Worm (Caenorhabditis elegans) whole organism, L2 larva: ENCODE results near the gene tmem-218.
A peak's percentile ranks its signal among the peaks of the same experiment; 100 is the strongest.

Source experiments
- C34F6.9 ChIP-seq: fragments of 150-350 bp; optimal IDR thresholded peaks from 2 replicates; lab custom pipeline; 2014; ENCODE audit warnings: missing biosample characterization, missing genetic modification characterization
- F13H6.1 ChIP-seq: sonication (generic microtip); optimal IDR thresholded peaks from 2 replicates; lab custom pipeline; 2016; ENCODE audit warnings: missing genetic modification characterization, missing compliant biosample characterization
- R02D3.7 ChIP-seq: fragments of 150-350 bp; optimal IDR thresholded peaks from 2 replicates; lab custom pipeline; 2014; ENCODE audit warnings: missing biosample characterization, missing genetic modification characterization
- Y55F3AM.14 ChIP-seq: fragments of 200-800 bp; sonication (Bioruptor generic); optimal IDR thresholded peaks from 2 replicates; lab custom pipeline; 2018; ENCODE audit warnings: mild to moderate bottlenecking, missing genetic modification characterization, missing compliant biosample characterization
- alr-1 ChIP-seq: fragments of 150-350 bp; optimal IDR thresholded peaks from 2 replicates; lab custom pipeline; 2014; ENCODE audit warnings: missing biosample characterization, missing genetic modification characterization
- aly-2 ChIP-seq: fragments of 150-350 bp; optimal IDR thresholded peaks from 2 replicates; lab custom pipeline; 2014; ENCODE audit warnings: missing biosample characterization, missing genetic modification characterization
- ama-1 ChIP-seq: fragments of 150-350 bp; optimal IDR thresholded peaks from 2 replicates; lab custom pipeline; 2018; ENCODE audit warnings: inconsistent platforms
- ceh-16 ChIP-seq: fragments of 150-350 bp; optimal IDR thresholded peaks from 2 replicates; lab custom pipeline; 2014; ENCODE audit warnings: missing biosample characterization, missing genetic modification characterization
- ceh-82 ChIP-seq: fragments of 150-350 bp; optimal IDR thresholded peaks from 2 replicates; lab custom pipeline; 2014; ENCODE audit warnings: missing biosample characterization, missing genetic modification characterization
- crh-2 ChIP-seq: sonication (generic microtip); optimal IDR thresholded peaks from 2 replicates; lab custom pipeline; 2017; ENCODE audit warnings: missing biosample characterization, missing genetic modification characterization
- egl-27 ChIP-seq: sonication (generic microtip); optimal IDR thresholded peaks from 3 replicates; lab custom pipeline; 2017; ENCODE audit warnings: missing biosample characterization, missing genetic modification reagents, missing genetic modification characterization
- elt-1 ChIP-seq: fragments of 150-350 bp; optimal IDR thresholded peaks from 2 replicates; lab custom pipeline; 2014; ENCODE audit warnings: missing biosample characterization, missing genetic modification characterization
- elt-3 ChIP-seq: sonication (generic microtip); optimal IDR thresholded peaks from 2 replicates; lab custom pipeline; 2017; ENCODE audit warnings: missing biosample characterization, missing genetic modification characterization
- lin-11 ChIP-seq: fragments of 150-350 bp; sonication (generic microtip); optimal IDR thresholded peaks from 2 replicates; lab custom pipeline; 2014; ENCODE audit warnings: missing biosample characterization, missing genetic modification characterization, inconsistent platforms, mixed read lengths
- lin-13 ChIP-seq: fragments of 150-350 bp; optimal IDR thresholded peaks from 2 replicates; lab custom pipeline; 2014; ENCODE audit warnings: missing biosample characterization, missing genetic modification reagents, missing genetic modification characterization
- lsy-2 ChIP-seq, 2 experiments: fragments of 150-350 bp in 1 of 2; sonication (generic microtip) in 1 of 2; optimal IDR thresholded peaks; 2 replicates each; lab custom pipeline; 2014 to 2017; ENCODE audit warnings: missing biosample characterization in 2 of 2, missing genetic modification characterization in 2 of 2
- mbf-1 ChIP-seq: sonication (generic microtip); optimal IDR thresholded peaks from 2 replicates; lab custom pipeline; 2017; ENCODE audit warnings: missing biosample characterization, missing genetic modification characterization
- mdl-1 ChIP-seq, 2 experiments: fragments of 150-350 bp in 1 of 2; sonication (generic microtip) in 1 of 2; optimal IDR thresholded peaks; 2 replicates each; lab custom pipeline; 2017; ENCODE audit warnings: missing biosample characterization in 2 of 2, missing genetic modification characterization in 2 of 2
- nhr-11 ChIP-seq: fragments of 150-350 bp; optimal IDR thresholded peaks from 2 replicates; lab custom pipeline; 2014; ENCODE audit warnings: missing biosample characterization, missing genetic modification characterization
- nhr-12 ChIP-seq: fragments of 150-350 bp; optimal IDR thresholded peaks from 2 replicates; lab custom pipeline; 2014; ENCODE audit warnings: missing biosample characterization, missing genetic modification characterization
- nhr-129 ChIP-seq: fragments of 150-350 bp; optimal IDR thresholded peaks from 2 replicates; lab custom pipeline; 2014; ENCODE audit warnings: missing biosample characterization, missing genetic modification characterization
- nhr-21 ChIP-seq: fragments of 150-350 bp; optimal IDR thresholded peaks from 2 replicates; lab custom pipeline; 2014; ENCODE audit warnings: missing biosample characterization, missing genetic modification characterization
- nhr-23 ChIP-seq: fragments of 150-350 bp; optimal IDR thresholded peaks from 2 replicates; lab custom pipeline; 2014; ENCODE audit warnings: missing biosample characterization, missing genetic modification reagents, missing genetic modification characterization
- nhr-237 ChIP-seq: fragments of 150-350 bp; optimal IDR thresholded peaks from 2 replicates; lab custom pipeline; 2014; ENCODE audit warnings: missing biosample characterization, missing genetic modification characterization
- nhr-25 ChIP-seq: fragments of 150-350 bp; sonication (generic microtip); optimal IDR thresholded peaks from 3 replicates; lab custom pipeline; 2014; ENCODE audit warnings: missing biosample characterization, missing genetic modification characterization
- nhr-77 ChIP-seq: fragments of 150-350 bp; optimal IDR thresholded peaks from 2 replicates; lab custom pipeline; 2014; ENCODE audit warnings: missing biosample characterization, missing genetic modification characterization
- sem-4 ChIP-seq: fragments of 150-350 bp; optimal IDR thresholded peaks from 2 replicates; lab custom pipeline; 2014; ENCODE audit warnings: missing biosample characterization, missing genetic modification reagents, missing genetic modification characterization
- skn-1 ChIP-seq: sonication (generic microtip); optimal IDR thresholded peaks from 2 replicates; lab custom pipeline; 2017; ENCODE audit warnings: missing biosample characterization, missing genetic modification characterization
- sma-3 ChIP-seq: sonication (generic microtip); optimal IDR thresholded peaks from 2 replicates; lab custom pipeline; 2016; ENCODE audit warnings: missing genetic modification reagents, missing genetic modification characterization, missing compliant biosample characterization
- sma-9 ChIP-seq, 2 experiments: fragments of 150-350 bp in 1 of 2; sonication (generic microtip) in 1 of 2; optimal IDR thresholded peaks; 2 replicates each; lab custom pipeline; 2014 to 2016; ENCODE audit warnings: missing genetic modification characterization in 2 of 2, mild to moderate bottlenecking in 1 of 2, missing biosample characterization in 1 of 2, missing compliant biosample characterization in 1 of 2, missing genetic modification reagents in 1 of 2, moderate library complexity in 1 of 2
- snpc-4 ChIP-seq: fragments of 150-350 bp; optimal IDR thresholded peaks from 2 replicates; lab custom pipeline; 2014; ENCODE audit warnings: missing biosample characterization, missing genetic modification characterization
- unc-55 ChIP-seq: fragments of 150-350 bp; sonication (generic microtip); optimal IDR thresholded peaks from 3 replicates; lab custom pipeline; 2014; ENCODE audit warnings: missing biosample characterization, missing genetic modification reagents, missing genetic modification characterization
- ztf-1 ChIP-seq: fragments of 200-800 bp; sonication (Bioruptor generic); conservative IDR thresholded peaks from 2 replicates; pipeline ENCODE4 v1.3.6; 2022; ENCODE audit warnings: missing genetic modification characterization, missing compliant biosample characterization
- ztf-11 ChIP-seq: sonication (generic microtip); optimal IDR thresholded peaks from 2 replicates; lab custom pipeline; 2017; ENCODE audit warnings: missing biosample characterization, missing genetic modification characterization
- ztf-4 ChIP-seq: fragments of 150-350 bp; optimal IDR thresholded peaks from 2 replicates; lab custom pipeline; 2014; ENCODE audit warnings: missing biosample characterization, missing genetic modification characterization

The tmem-218 gene

DNA sequence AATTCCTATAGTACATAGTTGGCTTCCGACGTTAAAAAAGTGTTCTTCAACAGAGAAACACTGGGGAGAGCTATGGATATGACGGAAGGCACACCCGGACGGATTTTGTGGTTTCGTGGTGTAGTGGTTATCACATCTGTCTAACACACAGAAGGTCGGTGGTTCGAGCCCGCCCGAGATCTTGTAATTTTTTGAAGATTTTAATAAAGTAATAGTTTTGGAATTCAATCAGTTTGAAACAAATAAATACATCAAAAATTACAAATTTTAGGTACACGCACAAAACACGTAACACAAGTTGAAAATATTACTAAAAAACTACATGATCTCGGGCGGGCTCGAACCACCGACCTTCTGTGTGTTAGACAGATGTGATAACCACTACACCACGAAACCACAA is 38.3 kb upstream of the tmem-218 start:
- no peak for TF ChIP-seq sem-4 (tag; lab: Kevin White, UChicago)
- TF ChIP-seq elt-1 (tag; lab: Kevin White, UChicago), result no peak
- no peak for TF ChIP-seq skn-1 (tag; lab: Kevin White, UChicago)
- TF ChIP-seq F13H6.1, result no peak
- TF ChIP-seq nhr-129, result peak; percentile 12
- no peak for TF ChIP-seq elt-3 (tag; lab: Kevin White, UChicago)
- TF ChIP-seq nhr-21, result peak; percentile 23
- TF ChIP-seq lin-11 (tag; lab: Kevin White, UChicago), result no peak
- no peak for TF ChIP-seq R02D3.7 (tag; lab: Kevin White, UChicago)
- TF ChIP-seq ztf-4 (tag; lab: Kevin White, UChicago), result no peak
- TF ChIP-seq lin-13 (GFP tag; lab: Kevin White, UChicago), result peak; percentile 3
- TF ChIP-seq crh-2 (tag; lab: Kevin White, UChicago), result no peak
- TF ChIP-seq sma-9 (GFP tag; optimal IDR thresholded peaks at IDR 0.05; lab: Kevin White, UChicago), result peak; percentile 31
- no peak for TF ChIP-seq sma-9 (tag; optimal IDR thresholded peaks at IDR 0.05; lab: Kevin White, UChicago)
- TF ChIP-seq lsy-2 (tag; optimal IDR thresholded peaks at IDR 0.05; lab: Kevin White, UChicago), result peak in 1 of 2 experiments; percentile 28
- TF ChIP-seq ztf-1 (GFP tag; lab: Robert Waterston, UW), result no peak
- peak; percentile 54 for TF ChIP-seq sma-3
- no peak for TF ChIP-seq C34F6.9
- no peak for TF ChIP-seq ceh-16 (tag; lab: Kevin White, UChicago)
- TF ChIP-seq, all 48 proteins: peak for 6

- no peak for TF ChIP-seq ceh-16 (tag; lab: Kevin White, UChicago)
- TF ChIP-seq snpc-4 (tag; lab: Kevin White, UChicago), result no peak
- TF ChIP-seq aly-2 (tag; lab: Kevin White, UChicago), result no peak
- TF ChIP-seq mdl-1 (tag; optimal IDR thresholded peaks at IDR 0.05; lab: Kevin White, UChicago), result no peak
- TF ChIP-seq nhr-23, result no peak
- TF ChIP-seq Y55F3AM.14 (GFP tag; lab: Kevin White, UChicago), result no peak
- TF ChIP-seq nhr-77 (tag; lab: Kevin White, UChicago), result no peak
- no peak for TF ChIP-seq ama-1
- no peak for TF ChIP-seq sem-4 (tag; lab: Kevin White, UChicago)
- TF ChIP-seq alr-1 (tag; lab: Kevin White, UChicago), result no peak
- TF ChIP-seq egl-27 (tag; lab: Kevin White, UChicago), result no peak
- TF ChIP-seq nhr-237 (tag; lab: Kevin White, UChicago), result no peak
- no peak for TF ChIP-seq skn-1 (tag; lab: Kevin White, UChicago)
- no peak for TF ChIP-seq nhr-12 (tag; lab: Kevin White, UChicago)
- TF ChIP-seq lin-11 (tag; lab: Kevin White, UChicago), result no peak
Observed at ce11 chrX:17613024-17613423, 36.5 kb upstream of the tmem-218 start.

DNA sequence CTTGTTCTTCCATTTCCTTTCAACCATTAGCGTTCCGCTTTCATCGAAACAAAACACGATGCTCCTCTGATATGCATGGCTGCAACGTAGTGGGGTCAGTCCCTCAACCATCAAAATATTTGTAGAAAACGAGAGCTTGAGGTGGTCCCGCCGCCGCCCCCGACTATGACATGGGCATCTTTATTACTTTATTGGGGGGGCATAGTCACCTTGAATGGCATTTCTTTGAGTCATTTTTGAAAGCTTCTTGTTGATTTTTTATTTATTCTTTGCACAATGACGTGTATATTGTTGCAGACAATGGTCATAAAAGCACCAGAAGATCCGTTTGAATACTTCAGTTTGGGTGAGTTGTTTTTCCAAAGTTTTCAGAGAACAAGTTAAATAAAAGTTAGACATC is 35.2 kb upstream of the tmem-218 start, which contains the start of gene ncs-7:
ncs-7 (plus strand) TSS at position 301 of the 400 bp plus-strand sequence.
- TF ChIP-seq crh-2 (tag; lab: Kevin White, UChicago) (no peak), ceh-82 (tag; lab: Kevin White, UChicago) (no peak), mbf-1 (tag; lab: Kevin White, UChicago) (no peak)

- TF ChIP-seq skn-1 (tag; lab: Kevin White, UChicago) (no peak), nhr-11 (tag; lab: Kevin White, UChicago) (no peak), mbf-1 (tag; lab: Kevin White, UChicago) (no peak), nhr-25 (tag; lab: Kevin White, UChicago) (no peak), nhr-12 (tag; lab: Kevin White, UChicago) (no peak), unc-55 (GFP tag; lab: Kevin White, UChicago) (no peak), nhr-77 (tag; lab: Kevin White, UChicago) (no peak), elt-1 (tag; lab: Kevin White, UChicago) (no peak), R02D3.7 (tag; lab: Kevin White, UChicago) (no peak), ama-1 (no peak), elt-3 (tag; lab: Kevin White, UChicago) (no peak), ztf-1 (GFP tag; lab: Robert Waterston, UW) (no peak), ztf-11 (tag; lab: Kevin White, UChicago) (no peak), sma-3 (no peak)
- TF ChIP-seq, all 48 proteins: peak for 0
Observed at ce11 chrX:17625245-17625644, 24.2 kb upstream of the tmem-218 start.
